Worm (Caenorhabditis elegans) whole organism, young adult: ENCODE results near the gene B0303.16.

ENCODE experiments used
- B0035.1 ChIP-seq: sonication (generic microtip); optimal IDR thresholded peaks from 2 replicates; lab custom pipeline; 2016; ENCODE audit warnings: missing genetic modification characterization, mild to moderate bottlenecking, missing compliant biosample characterization, missing genotype, missing genetic modification reagents
- C17E4.6 ChIP-seq: fragments of 200-800 bp; sonication (Bioruptor generic); IDR thresholded peaks from 2 replicates; pipeline ENCODE4 v1.3.6; 2022; ENCODE audit warnings: missing genetic modification reagents, missing genetic modification characterization, missing compliant biosample characterization
- D2030.7 ChIP-seq: fragments of 200-800 bp; sonication (Bioruptor generic); IDR thresholded peaks from 2 replicates; pipeline ENCODE4 v1.3.6; 2022; ENCODE audit warnings: missing genetic modification reagents, missing genetic modification characterization, missing compliant biosample characterization
- F37B4.10 ChIP-seq: fragments of 200-800 bp; sonication (Bioruptor generic); IDR thresholded peaks from 2 replicates; pipeline ENCODE4 v1.3.6; 2022; ENCODE audit warnings: missing genetic modification characterization, missing compliant biosample characterization
- F39B2.1 ChIP-seq: fragments of 200-800 bp; sonication (Bioruptor generic); IDR thresholded peaks from 2 replicates; pipeline ENCODE4 v1.3.6; 2022; ENCODE audit warnings: missing genetic modification reagents, missing genetic modification characterization, missing compliant biosample characterization
- F49E8.2 ChIP-seq: sonication (generic microtip); optimal IDR thresholded peaks from 3 replicates; lab custom pipeline; 2017; ENCODE audit warnings: missing genetic modification characterization, mild to moderate bottlenecking, missing compliant biosample characterization, antibody characterized with exemption, moderate library complexity; ENCODE audit not compliant: insufficient read depth
- F55B11.4 ChIP-seq: sonication (generic microtip); optimal IDR thresholded peaks from 2 replicates; lab custom pipeline; 2016; ENCODE audit warnings: missing compliant biosample characterization, missing genetic modification characterization, borderline replicate concordance; ENCODE audit not compliant: insufficient read depth
- F57C9.4 ChIP-seq: sonication (generic microtip); optimal IDR thresholded peaks from 2 replicates; lab custom pipeline; 2017; ENCODE audit warnings: mild to moderate bottlenecking, missing genetic modification characterization, missing compliant biosample characterization
- K12H6.12 ChIP-seq: fragments of 200-800 bp; sonication (Bioruptor generic); optimal IDR thresholded peaks from 2 replicates; lab custom pipeline; 2018; ENCODE audit warnings: mild to moderate bottlenecking, missing genetic modification characterization, missing compliant biosample characterization
- T07F8.4 ChIP-seq: sonication (generic microtip); optimal IDR thresholded peaks from 2 replicates; lab custom pipeline; 2016; ENCODE audit warnings: mild to moderate bottlenecking, missing genetic modification characterization, moderate library complexity, missing compliant biosample characterization
- T26A5.8 ChIP-seq: sonication (generic microtip); optimal IDR thresholded peaks from 2 replicates; lab custom pipeline; 2016; ENCODE audit warnings: missing genetic modification characterization, missing compliant biosample characterization
- Y79H2A.3 ChIP-seq: fragments of 200-800 bp; sonication (Bioruptor generic); conservative IDR thresholded peaks from 2 replicates; pipeline ENCODE4 v1.3.6; 2022; ENCODE audit warnings: missing genetic modification reagents, missing genetic modification characterization, missing compliant biosample characterization
- Y95B8A.8 ChIP-seq: fragments of 200-800 bp; sonication (Bioruptor generic); IDR thresholded peaks from 2 replicates; pipeline ENCODE4 v1.3.6; 2022; ENCODE audit warnings: missing genetic modification reagents, missing genetic modification characterization, missing compliant biosample characterization
- ZK185.1 ChIP-seq: sonication (generic microtip); optimal IDR thresholded peaks from 2 replicates; lab custom pipeline; 2016; ENCODE audit warnings: mild to moderate bottlenecking, missing genetic modification characterization, missing compliant biosample characterization; ENCODE audit not compliant: poor library complexity, severe bottlenecking
- atf-7 ChIP-seq: sonication (generic microtip); optimal IDR thresholded peaks from 2 replicates; lab custom pipeline; 2017; ENCODE audit warnings: mild to moderate bottlenecking, missing genetic modification characterization, missing compliant biosample characterization
- attf-3 ChIP-seq: fragments of 200-800 bp; sonication (Bioruptor generic); conservative IDR thresholded peaks from 2 replicates; pipeline ENCODE4 v1.3.6; 2022; ENCODE audit warnings: missing genetic modification reagents, missing genetic modification characterization, missing compliant biosample characterization
- cebp-2 ChIP-seq: fragments of 200-800 bp; sonication (Bioruptor generic); IDR thresholded peaks from 2 replicates; pipeline ENCODE4 v1.3.6; 2022; ENCODE audit warnings: missing genetic modification characterization, missing compliant biosample characterization
- ceh-27 ChIP-seq: fragments of 200-800 bp; sonication (Bioruptor generic); optimal IDR thresholded peaks from 2 replicates; lab custom pipeline; 2018; ENCODE audit warnings: mild to moderate bottlenecking, missing genetic modification characterization, moderate library complexity, missing compliant biosample characterization
- ceh-58 ChIP-seq: fragments of 200-800 bp; sonication (Bioruptor generic); IDR thresholded peaks from 2 replicates; pipeline ENCODE4 v1.3.6; 2022; ENCODE audit warnings: missing genetic modification characterization, missing compliant biosample characterization
- ceh-91 ChIP-seq: fragments of 200-800 bp; sonication (Bioruptor generic); IDR thresholded peaks from 2 replicates; pipeline ENCODE4 v1.3.6; 2022; ENCODE audit warnings: missing genetic modification reagents, missing genetic modification characterization, missing compliant biosample characterization
- die-1 ChIP-seq: sonication (generic microtip); optimal IDR thresholded peaks from 2 replicates; lab custom pipeline; 2016; ENCODE audit warnings: missing genotype, mild to moderate bottlenecking, missing genetic modification characterization, missing compliant biosample characterization
- dpff-1 ChIP-seq: sonication (generic microtip); optimal IDR thresholded peaks from 2 replicates; lab custom pipeline; 2017; ENCODE audit warnings: mild to moderate bottlenecking, missing genetic modification characterization, missing compliant biosample characterization
- efl-1 ChIP-seq: fragments of 150-350 bp; optimal IDR thresholded peaks from 2 replicates; lab custom pipeline; 2014; ENCODE audit warnings: missing biosample characterization, missing genetic modification reagents, missing genetic modification characterization
- ekl-4 ChIP-seq: fragments of 200-800 bp; sonication (Bioruptor generic); IDR thresholded peaks from 2 replicates; pipeline ENCODE4 v1.3.6; 2022; ENCODE audit warnings: missing genetic modification reagents, missing genetic modification characterization, missing compliant biosample characterization
- ets-4 ChIP-seq: fragments of 200-800 bp; sonication (Bioruptor generic); optimal IDR thresholded peaks from 2 replicates; lab custom pipeline; 2018; ENCODE audit warnings: mild to moderate bottlenecking, missing genetic modification characterization, missing compliant biosample characterization
- fkh-3 ChIP-seq: sonication (generic microtip); optimal IDR thresholded peaks from 2 replicates; lab custom pipeline; 2016; ENCODE audit warnings: mild to moderate bottlenecking, missing genetic modification characterization, missing compliant biosample characterization
- hmg-20 ChIP-seq: fragments of 200-800 bp; sonication (Bioruptor generic); IDR thresholded peaks from 2 replicates; pipeline ENCODE4 v1.3.6; 2022; ENCODE audit warnings: missing genetic modification reagents, missing genetic modification characterization, missing compliant biosample characterization
- hsf-1 ChIP-seq: fragments of 200-800 bp; sonication (Bioruptor generic); IDR thresholded peaks from 2 replicates; pipeline ENCODE4 v1.3.6; 2022; ENCODE audit warnings: missing genetic modification reagents, missing genetic modification characterization, missing compliant biosample characterization
- lag-1 ChIP-seq: fragments of 200-800 bp; sonication (Bioruptor generic); IDR thresholded peaks from 2 replicates; pipeline ENCODE4 v1.3.6; 2022; ENCODE audit warnings: missing genetic modification reagents, missing genetic modification characterization, missing compliant biosample characterization
- let-526 ChIP-seq: fragments of 200-800 bp; sonication (Bioruptor generic); IDR thresholded peaks from 2 replicates; pipeline ENCODE4 v1.3.6; 2022; ENCODE audit warnings: missing genetic modification reagents, missing genetic modification characterization, missing compliant biosample characterization
- lin-26 ChIP-seq: fragments of 200-800 bp; sonication (Bioruptor generic); IDR thresholded peaks from 2 replicates; pipeline ENCODE4 v1.3.6; 2022; ENCODE audit warnings: missing genetic modification reagents, missing genetic modification characterization, missing compliant biosample characterization
- lin-35 ChIP-seq, 3 experiments: fragments of 150-350 bp in 2 of 3; sonication (generic microtip) in 1 of 3; optimal IDR thresholded peaks; 2 replicates each; lab custom pipeline; 2014 to 2018; ENCODE audit warnings: missing biosample characterization in 3 of 3, missing genetic modification characterization in 3 of 3, missing genetic modification reagents in 3 of 3
- lsy-27 ChIP-seq: sonication (generic microtip); optimal IDR thresholded peaks from 2 replicates; lab custom pipeline; 2017; ENCODE audit warnings: missing genetic modification characterization, mild to moderate bottlenecking, missing compliant biosample characterization, antibody characterized with exemption, missing genotype, borderline replicate concordance; ENCODE audit not compliant: insufficient read depth
- madf-6 ChIP-seq: fragments of 200-800 bp; sonication (Bioruptor generic); IDR thresholded peaks from 2 replicates; pipeline ENCODE4 v1.3.6; 2022; ENCODE audit warnings: missing genetic modification reagents, missing genetic modification characterization, missing compliant biosample characterization
- madf-8 ChIP-seq: fragments of 200-800 bp; sonication (Bioruptor generic); conservative IDR thresholded peaks from 2 replicates; pipeline ENCODE4 v1.3.6; 2022; ENCODE audit warnings: missing genetic modification reagents, missing genetic modification characterization, missing compliant biosample characterization
- mes-4 ChIP-seq: sonication (generic microtip); optimal IDR thresholded peaks from 2 replicates; lab custom pipeline; 2016; ENCODE audit warnings: missing genotype, missing genetic modification characterization, missing compliant biosample characterization
- nhr-27 ChIP-seq: fragments of 200-800 bp; sonication (Bioruptor generic); optimal IDR thresholded peaks from 2 replicates; lab custom pipeline; 2018; ENCODE audit warnings: mild to moderate bottlenecking, missing genetic modification characterization, moderate library complexity, missing compliant biosample characterization
- pha-4 ChIP-seq: fragments of 150-350 bp; sonication (generic microtip); optimal IDR thresholded peaks from 2 replicates; lab custom pipeline; 2014; ENCODE audit warnings: missing biosample characterization, missing genetic modification reagents, missing genetic modification characterization
- rcor-1 ChIP-seq: fragments of 200-800 bp; sonication (Bioruptor generic); IDR thresholded peaks from 2 replicates; pipeline ENCODE4 v1.3.6; 2022; ENCODE audit warnings: missing genetic modification reagents, missing genetic modification characterization, missing compliant biosample characterization
- rpc-1 ChIP-seq, 2 experiments: fragments of 150-350 bp in 1 of 2; sonication (generic microtip) in 1 of 2; optimal IDR thresholded peaks; 2 replicates each; lab custom pipeline; 2014 to 2018; ENCODE audit warnings: missing biosample characterization in 1 of 2, missing genetic modification characterization in 1 of 2, missing genetic modification reagents in 1 of 2, missing genotype in 1 of 2
- snpc-1.1 ChIP-seq: sonication (generic microtip); optimal IDR thresholded peaks from 2 replicates; lab custom pipeline; 2017; ENCODE audit warnings: missing genetic modification characterization, mild to moderate bottlenecking, missing compliant biosample characterization, antibody characterized with exemption, moderate library complexity, missing genotype, missing genetic modification reagents; ENCODE audit not compliant: insufficient read depth
- snpc-3.4 ChIP-seq: sonication (generic microtip); optimal IDR thresholded peaks from 2 replicates; lab custom pipeline; 2017; ENCODE audit warnings: missing genetic modification characterization, mild to moderate bottlenecking, missing compliant biosample characterization, antibody characterized with exemption, moderate library complexity, missing genotype, missing genetic modification reagents
- tbp1 ChIP-seq: fragments of 200-800 bp; sonication (Bioruptor generic); optimal IDR thresholded peaks from 2 replicates; lab custom pipeline; 2018; ENCODE audit warnings: mild to moderate bottlenecking, missing genetic modification characterization, missing compliant biosample characterization
- tbx-9 ChIP-seq: sonication (generic microtip); optimal IDR thresholded peaks from 2 replicates; lab custom pipeline; 2016; ENCODE audit warnings: borderline replicate concordance, missing genetic modification characterization, inconsistent platforms, missing compliant biosample characterization
- zim-3 ChIP-seq: sonication (generic microtip); optimal IDR thresholded peaks from 2 replicates; lab custom pipeline; 2017; ENCODE audit warnings: mild to moderate bottlenecking, missing genetic modification characterization, moderate library complexity, missing compliant biosample characterization
- ztf-18 ChIP-seq: sonication (generic microtip); optimal IDR thresholded peaks from 2 replicates; lab custom pipeline; 2016; ENCODE audit warnings: missing genotype, mild to moderate bottlenecking, missing genetic modification characterization, missing compliant biosample characterization
- ztf-28 ChIP-seq: fragments of 200-800 bp; sonication (Bioruptor generic); IDR thresholded peaks from 2 replicates; pipeline ENCODE4 v1.3.6; 2022; ENCODE audit warnings: missing genetic modification reagents, missing genetic modification characterization, missing compliant biosample characterization

The B0303.16 gene

ce11 chrIII:8683679-8684263 lies 21.1 kb upstream of the B0303.16 start, which contains the start of gene fli-1 (continued):
- TF ChIP-seq ztf-18 (tag; lab: Kevin White, UChicago) = peak; percentile 48
- TF ChIP-seq hsf-1 (GFP tag; lab: Robert Waterston, UW) = no peak
- TF ChIP-seq D2030.7 (GFP tag; lab: Robert Waterston, UW) = peak; percentile 73
- TF ChIP-seq F39B2.1 (GFP tag; lab: Robert Waterston, UW) = no peak
- TF ChIP-seq ztf-28 (GFP tag; lab: Robert Waterston, UW) = peak; percentile 91
- no peak for TF ChIP-seq K12H6.12 (tag; lab: Kevin White, UChicago)
- TF ChIP-seq tbx-9 (tag; lab: Kevin White, UChicago) = no peak
- no peak for TF ChIP-seq lin-26
- TF ChIP-seq rpc-1 (optimal IDR thresholded peaks at IDR 0.05; lab: Kevin White, UChicago) = no peak
- TF ChIP-seq rpc-1 (tag; optimal IDR thresholded peaks at IDR 0.05; lab: Kevin White, UChicago) = no peak
- no peak for TF ChIP-seq F49E8.2 (tag; lab: Kevin White, UChicago)
- no peak; the same call in 1 of the 2 replicates for TF ChIP-seq ekl-4
- no peak for TF ChIP-seq attf-3 (GFP tag; lab: Robert Waterston, UW)
- no peak for TF ChIP-seq nhr-27
- no peak for TF ChIP-seq lsy-27 (tag; lab: Kevin White, UChicago)
- no peak for TF ChIP-seq T26A5.8 (tag; lab: Kevin White, UChicago)
- TF ChIP-seq madf-6 (GFP tag; lab: Robert Waterston, UW) = peak; percentile 99
- no peak for TF ChIP-seq ceh-58
- TF ChIP-seq fkh-3 (tag; lab: Kevin White, UChicago) = no peak
- TF ChIP-seq mes-4 (tag; lab: Kevin White, UChicago) = no peak
- no peak for TF ChIP-seq ets-4 (GFP tag; lab: Kevin White, UChicago)
- TF ChIP-seq hmg-20 = no peak
- peak; percentile 97 for TF ChIP-seq madf-8
- TF ChIP-seq F55B11.4 (tag; lab: Kevin White, UChicago) = no peak
- no peak for TF ChIP-seq die-1 (tag; lab: Kevin White, UChicago)
- TF ChIP-seq ceh-91 = peak; percentile 76
- TF ChIP-seq zim-3 = no peak
- no peak for TF ChIP-seq rcor-1 (GFP tag; lab: Robert Waterston, UW)
- TF ChIP-seq C17E4.6 (GFP tag; lab: Robert Waterston, UW) = no peak
- TF ChIP-seq cebp-2 (GFP tag; lab: Robert Waterston, UW) = no peak
- TF ChIP-seq atf-7 = no peak
- peak; percentile 35 for TF ChIP-seq tbp1
- TF ChIP-seq F57C9.4 (tag; lab: Kevin White, UChicago) = no peak
- TF ChIP-seq let-526 (GFP tag; lab: Robert Waterston, UW) = no peak
- no peak for TF ChIP-seq lag-1 (GFP tag; lab: Robert Waterston, UW)
- TF ChIP-seq snpc-1.1 (tag; lab: Kevin White, UChicago) = peak; percentile 1
- TF ChIP-seq Y95B8A.8 = 0 out of 2 replicates have a peak, but pooled peaks have one; percentile 29
- TF ChIP-seq ZK185.1 (tag; lab: Kevin White, UChicago) = peak; percentile 70
- no peak for TF ChIP-seq B0035.1 (tag; lab: Kevin White, UChicago)
- no peak for TF ChIP-seq T07F8.4 (tag; lab: Kevin White, UChicago)
- TF ChIP-seq lin-35 (GFP tag; optimal IDR thresholded peaks at IDR 0.05; lab: Kevin White, UChicago) = no peak
- no peak for TF ChIP-seq dpff-1
- TF ChIP-seq efl-1 (GFP tag; lab: Kevin White, UChicago) = peak; percentile 85
- peak; percentile 53 for TF ChIP-seq ceh-27 (GFP tag; lab: Kevin White, UChicago)
- TF ChIP-seq snpc-3.4 = peak; percentile 68
- TF ChIP-seq pha-4 (tag; lab: Kevin White, UChicago) = no peak
- TF ChIP-seq Y79H2A.3 (GFP tag; lab: Robert Waterston, UW) = 0 out of 2 replicates have a peak, but pooled peaks have one; percentile 36
- no peak for TF ChIP-seq F37B4.10
